Worm (Caenorhabditis elegans) whole organism, late embryonic: ENCODE data around the gene tsr-1.
A peak's percentile ranks its signal among the peaks of the same experiment; 100 is the strongest.

Experiments
- C38D4.7 ChIP-seq: fragments of 200-800 bp; sonication (Bioruptor generic); optimal IDR thresholded peaks from 2 replicates; lab custom pipeline; 2018; ENCODE audit warnings: mild to moderate bottlenecking, missing genetic modification characterization, moderate library complexity, missing compliant biosample characterization
- F13H6.1 ChIP-seq: sonication (generic microtip); optimal IDR thresholded peaks from 2 replicates; lab custom pipeline; 2016; ENCODE audit warnings: missing genetic modification characterization, missing compliant biosample characterization
- K02D7.2 ChIP-seq: sonication (generic microtip); optimal IDR thresholded peaks from 2 replicates; lab custom pipeline; 2017; ENCODE audit warnings: mild to moderate bottlenecking, missing genetic modification characterization, missing compliant biosample characterization
- T23F11.4 ChIP-seq: fragments of 200-800 bp; sonication (Bioruptor generic); optimal IDR thresholded peaks from 2 replicates; lab custom pipeline; 2018; ENCODE audit warnings: mild to moderate bottlenecking, missing genetic modification characterization, missing compliant biosample characterization
- Y22D7AL.16 ChIP-seq: sonication (generic microtip); optimal IDR thresholded peaks from 2 replicates; lab custom pipeline; 2016; ENCODE audit warnings: missing genetic modification characterization, missing compliant biosample characterization
- ama-1 ChIP-seq: fragments of 150-350 bp; optimal IDR thresholded peaks from 2 replicates; lab custom pipeline; 2014
- ceh-14 ChIP-seq: sonication (generic microtip); optimal IDR thresholded peaks from 2 replicates; lab custom pipeline; 2016; ENCODE audit warnings: missing genotype, missing genetic modification characterization, missing compliant biosample characterization
- ceh-2 ChIP-seq: sonication (generic microtip); optimal IDR thresholded peaks from 2 replicates; lab custom pipeline; 2016; ENCODE audit warnings: missing genotype, missing genetic modification characterization, missing compliant biosample characterization
- ceh-22 ChIP-seq: sonication (generic microtip); optimal IDR thresholded peaks from 2 replicates; lab custom pipeline; 2017; ENCODE audit warnings: missing biosample characterization, missing genetic modification characterization
- ceh-30 ChIP-seq: fragments of 150-350 bp; optimal IDR thresholded peaks from 2 replicates; lab custom pipeline; 2014; ENCODE audit warnings: missing biosample characterization, missing genetic modification characterization
- ceh-45 ChIP-seq: fragments of 200-800 bp; sonication (Bioruptor generic); IDR thresholded peaks from 2 replicates; pipeline ENCODE4 v1.3.6; 2022; ENCODE audit warnings: missing genetic modification reagents, missing genetic modification characterization, missing compliant biosample characterization
- ceh-48 ChIP-seq: sonication (generic microtip); optimal IDR thresholded peaks from 2 replicates; lab custom pipeline; 2016; ENCODE audit warnings: missing genetic modification characterization, inconsistent platforms, missing compliant biosample characterization
- ceh-6 ChIP-seq: fragments of 200-800 bp; sonication (Bioruptor generic); optimal IDR thresholded peaks from 2 replicates; lab custom pipeline; 2018; ENCODE audit warnings: mild to moderate bottlenecking, missing genetic modification characterization, missing compliant biosample characterization
- ceh-9 ChIP-seq: sonication (generic microtip); optimal IDR thresholded peaks from 2 replicates; lab custom pipeline; 2016; ENCODE audit warnings: mild to moderate bottlenecking, missing genetic modification characterization, inconsistent platforms, missing compliant biosample characterization
- che-1 ChIP-seq: sonication (generic microtip); optimal IDR thresholded peaks from 2 replicates; lab custom pipeline; 2016; ENCODE audit warnings: mild to moderate bottlenecking, missing genetic modification characterization, missing compliant biosample characterization
- dmd-4 ChIP-seq: sonication (generic microtip); optimal IDR thresholded peaks from 2 replicates; lab custom pipeline; 2016; ENCODE audit warnings: borderline replicate concordance, missing genetic modification characterization, missing compliant biosample characterization
- elt-2 ChIP-seq: sonication (generic microtip); optimal IDR thresholded peaks from 2 replicates; lab custom pipeline; 2016; ENCODE audit warnings: missing genetic modification reagents, missing genetic modification characterization, missing compliant biosample characterization
- fax-1 ChIP-seq: sonication (generic microtip); optimal IDR thresholded peaks from 2 replicates; lab custom pipeline; 2016; ENCODE audit warnings: missing genotype, missing genetic modification characterization, missing compliant biosample characterization
- fkh-10 ChIP-seq: fragments of 150-350 bp; optimal IDR thresholded peaks from 2 replicates; lab custom pipeline; 2014; ENCODE audit warnings: missing biosample characterization, missing genetic modification reagents, missing genetic modification characterization
- hlh-13 ChIP-seq: fragments of 200-800 bp; sonication (Bioruptor generic); optimal IDR thresholded peaks from 2 replicates; lab custom pipeline; 2018; ENCODE audit warnings: mild to moderate bottlenecking, missing genetic modification characterization, missing compliant biosample characterization
- hlh-6 ChIP-seq: sonication (generic microtip); optimal IDR thresholded peaks from 2 replicates; lab custom pipeline; 2016; ENCODE audit warnings: missing genotype, missing genetic modification characterization, missing compliant biosample characterization
- hlh-8 ChIP-seq: sonication (generic microtip); optimal IDR thresholded peaks from 2 replicates; lab custom pipeline; 2016; ENCODE audit warnings: missing genotype, missing genetic modification characterization, missing compliant biosample characterization
- lin-11 ChIP-seq: fragments of 200-800 bp; sonication (Bioruptor generic); optimal IDR thresholded peaks from 2 replicates; lab custom pipeline; 2018; ENCODE audit warnings: mild to moderate bottlenecking, missing genetic modification characterization, missing compliant biosample characterization
- madf-2 ChIP-seq: sonication (generic microtip); optimal IDR thresholded peaks from 2 replicates; lab custom pipeline; 2017; ENCODE audit warnings: missing genetic modification characterization, missing compliant biosample characterization
- mec-3 ChIP-seq: sonication (generic microtip); optimal IDR thresholded peaks from 2 replicates; lab custom pipeline; 2016; ENCODE audit warnings: borderline replicate concordance, missing genetic modification characterization, missing compliant biosample characterization
- nhr-11 ChIP-seq: fragments of 150-350 bp; optimal IDR thresholded peaks from 2 replicates; lab custom pipeline; 2014; ENCODE audit warnings: missing biosample characterization, missing genetic modification characterization
- npax-4 ChIP-seq: sonication (generic microtip); optimal IDR thresholded peaks from 2 replicates; lab custom pipeline; 2016; ENCODE audit warnings: missing genetic modification characterization, missing compliant biosample characterization
- odd-2 ChIP-seq: sonication (generic microtip); optimal IDR thresholded peaks from 2 replicates; lab custom pipeline; 2017; ENCODE audit warnings: antibody characterized with exemption, mild to moderate bottlenecking, missing genetic modification characterization, missing compliant biosample characterization
- pag-3 ChIP-seq: sonication (generic microtip); optimal IDR thresholded peaks from 2 replicates; lab custom pipeline; 2016; ENCODE audit warnings: missing compliant biosample characterization, missing genetic modification characterization, borderline replicate concordance
- pat-9 ChIP-seq: fragments of 200-800 bp; sonication (Bioruptor generic); optimal IDR thresholded peaks from 2 replicates; lab custom pipeline; 2018; ENCODE audit warnings: mild to moderate bottlenecking, missing genetic modification characterization, moderate library complexity, missing compliant biosample characterization
- pha-4 ChIP-seq: fragments of 150-350 bp; optimal IDR thresholded peaks from 2 replicates; lab custom pipeline; 2018; ENCODE audit warnings: missing biosample characterization, missing genetic modification reagents, missing genetic modification characterization
- ref-2 ChIP-seq: sonication (generic microtip); optimal IDR thresholded peaks from 2 replicates; lab custom pipeline; 2016; ENCODE audit warnings: missing genetic modification characterization, missing compliant biosample characterization
- rnt-1 ChIP-seq: sonication (generic microtip); optimal IDR thresholded peaks from 2 replicates; lab custom pipeline; 2016; ENCODE audit warnings: missing genetic modification characterization, missing compliant biosample characterization
- sox-4 ChIP-seq: sonication (generic microtip); optimal IDR thresholded peaks from 2 replicates; lab custom pipeline; 2017; ENCODE audit warnings: mild to moderate bottlenecking, missing genetic modification characterization, inconsistent platforms, missing compliant biosample characterization
- syd-9 ChIP-seq: sonication (generic microtip); optimal IDR thresholded peaks from 2 replicates; lab custom pipeline; 2016; ENCODE audit warnings: mild to moderate bottlenecking, missing genetic modification characterization, moderate library complexity, missing compliant biosample characterization
- tbx-2 ChIP-seq: sonication (generic microtip); optimal IDR thresholded peaks from 2 replicates; lab custom pipeline; 2016; ENCODE audit warnings: missing genetic modification characterization, missing compliant biosample characterization
- ttx-3 ChIP-seq: sonication (generic microtip); optimal IDR thresholded peaks from 2 replicates; lab custom pipeline; 2016; ENCODE audit warnings: missing genetic modification reagents, missing genetic modification characterization, missing compliant biosample characterization
- unc-42 ChIP-seq: sonication (generic microtip); optimal IDR thresholded peaks from 2 replicates; lab custom pipeline; 2016; ENCODE audit warnings: missing genotype, missing genetic modification characterization, missing compliant biosample characterization
- zip-5 ChIP-seq: sonication (generic microtip); optimal IDR thresholded peaks from 2 replicates; lab custom pipeline; 2016; ENCODE audit warnings: missing genetic modification characterization, missing compliant biosample characterization

Gene tsr-1

DNA sequence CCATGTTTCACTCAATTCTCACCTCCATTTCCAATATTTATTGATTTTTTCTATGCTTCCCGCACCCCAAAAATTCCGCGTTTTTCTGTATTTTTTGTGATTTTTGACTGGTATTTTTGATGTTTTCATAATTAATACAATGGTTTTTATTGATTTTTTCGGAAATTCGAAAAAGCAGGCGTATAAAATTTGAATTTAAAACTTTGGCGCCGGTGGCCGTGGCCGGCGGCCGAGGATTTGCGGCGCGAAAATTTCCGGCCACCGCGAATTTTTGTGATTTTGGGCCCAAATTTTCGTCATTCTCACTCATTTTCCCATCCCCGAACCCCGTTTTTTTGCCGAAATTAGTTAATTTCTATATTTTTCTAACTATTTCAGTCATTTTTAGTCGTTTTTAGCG is 22.2 kb downstream of the tsr-1 start (continued):
- no peak for TF ChIP-seq madf-2 (tag; lab: Kevin White, UChicago)
- TF ChIP-seq ceh-48: peak; percentile 38
- no peak for TF ChIP-seq ttx-3 (tag; lab: Kevin White, UChicago)
- peak; percentile 10 for TF ChIP-seq F13H6.1 (tag; lab: Kevin White, UChicago)
- TF ChIP-seq fax-1: no peak

DNA sequence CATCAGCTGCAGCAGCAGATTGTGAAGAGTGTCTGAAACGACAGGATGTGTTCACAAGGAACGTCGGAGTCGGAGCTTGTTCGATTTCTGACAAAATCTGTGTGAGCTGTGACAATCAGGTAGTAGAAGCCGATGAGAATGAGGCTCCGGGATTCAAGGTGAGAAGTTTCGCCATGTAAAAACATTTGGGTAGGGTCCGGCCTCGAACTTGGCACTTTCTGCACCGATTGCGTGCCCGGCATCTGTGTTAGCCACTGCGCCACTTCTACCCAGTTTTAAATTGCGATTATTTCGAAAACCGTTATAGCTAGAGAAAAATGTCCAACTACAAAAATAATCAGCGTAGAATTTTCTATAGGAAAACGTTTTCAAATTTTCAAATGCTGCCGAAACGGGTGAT is 26.4 kb downstream of the tsr-1 start:
- TF ChIP-seq ceh-22 (tag; lab: Kevin White, UChicago): no peak
- no peak for TF ChIP-seq ceh-9 (tag; lab: Kevin White, UChicago)
- TF ChIP-seq pag-3 (tag; lab: Kevin White, UChicago): no peak
- no peak for TF ChIP-seq lin-11 (tag; lab: Kevin White, UChicago)
- no peak for TF ChIP-seq hlh-8 (tag; lab: Kevin White, UChicago)
- TF ChIP-seq K02D7.2 (tag; lab: Kevin White, UChicago): no peak
- TF ChIP-seq nhr-11 (tag; lab: Kevin White, UChicago): no peak
- TF ChIP-seq ceh-30 (tag; lab: Kevin White, UChicago): no peak
- no peak for TF ChIP-seq che-1 (tag; lab: Kevin White, UChicago)
- no peak for TF ChIP-seq rnt-1
- no peak for TF ChIP-seq fkh-10 (GFP tag; lab: Kevin White, UChicago)
- TF ChIP-seq ref-2: no peak
- TF ChIP-seq sox-4 (tag; lab: Kevin White, UChicago): no peak
- TF ChIP-seq ceh-14: no peak
- TF ChIP-seq tbx-2 (tag; lab: Kevin White, UChicago): no peak
- no peak for TF ChIP-seq C38D4.7 (GFP tag; lab: Kevin White, UChicago)
- no peak for TF ChIP-seq syd-9 (tag; lab: Kevin White, UChicago)

DNA sequence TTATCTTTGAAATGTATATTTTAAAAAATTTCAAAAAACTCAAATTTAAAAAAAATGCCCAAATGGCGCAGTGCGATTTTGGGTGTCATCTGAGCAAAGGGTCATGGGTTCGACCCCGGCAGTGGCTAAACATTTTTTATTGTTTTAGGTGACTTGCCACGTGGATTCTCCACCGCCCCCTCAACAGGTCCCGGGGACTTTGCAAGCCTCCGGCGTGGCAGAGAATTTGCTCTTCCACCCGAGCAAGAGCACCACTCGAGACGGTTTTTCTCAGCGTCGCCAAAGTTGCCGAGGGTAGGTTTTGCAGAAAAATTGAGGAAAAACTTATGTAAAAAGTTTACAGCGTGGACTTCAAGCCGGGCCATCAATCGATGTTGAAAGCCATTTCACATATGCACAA is 28.0 kb downstream of the tsr-1 start:
- TF ChIP-seq hlh-8 (tag; lab: Kevin White, UChicago) (no peak), Y22D7AL.16 (tag; lab: Kevin White, UChicago) (no peak), ceh-30 (tag; lab: Kevin White, UChicago) (no peak), npax-4 (no peak), ceh-14 (no peak), ceh-2 (tag; lab: Kevin White, UChicago) (no peak), T23F11.4 (GFP tag; lab: Kevin White, UChicago) (no peak), odd-2 (no peak), hlh-13 (GFP tag; lab: Kevin White, UChicago) (no peak), ceh-45 (GFP tag; lab: Robert Waterston, UW) (no peak), mec-3 (tag; lab: Kevin White, UChicago) (no peak), pat-9 (tag; lab: Kevin White, UChicago) (no peak), ceh-6 (GFP tag; lab: Kevin White, UChicago) (no peak)

DNA sequence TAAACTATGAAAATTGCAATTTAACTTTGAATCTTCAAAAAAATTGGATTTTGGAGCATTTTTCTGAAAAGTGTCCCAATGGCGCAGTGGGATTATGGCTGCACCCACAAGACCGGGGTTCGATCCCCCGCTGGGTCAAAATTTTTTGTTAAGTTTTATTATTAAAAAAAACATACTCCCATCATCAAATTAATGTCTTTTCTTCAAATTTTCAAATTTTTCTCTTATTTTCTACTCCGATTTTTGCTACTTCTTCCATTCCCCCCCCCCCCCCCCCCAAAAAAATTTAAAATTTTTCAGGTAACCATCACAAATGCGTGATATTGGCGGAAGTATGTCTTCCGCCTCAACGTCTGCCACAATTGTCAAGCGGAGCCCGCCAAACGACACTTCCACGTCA is 30.2 kb downstream of the tsr-1 start, which contains the start of gene vab-19:
TSS of gene vab-19 (plus strand) at position 301 of the 400 bp plus-strand sequence.
- TF ChIP-seq ama-1 (lab: Kevin White, UChicago) (no peak), Y22D7AL.16 (tag; lab: Kevin White, UChicago) (no peak), ceh-6 (GFP tag; lab: Kevin White, UChicago) (no peak), pha-4 (no peak), hlh-6 (tag; lab: Kevin White, UChicago) (no peak), ceh-2 (tag; lab: Kevin White, UChicago) (no peak), fkh-10 (GFP tag; lab: Kevin White, UChicago) (no peak), zip-5 (no peak), dmd-4 (no peak), elt-2 (tag; lab: Kevin White, UChicago) (no peak), lin-11 (tag; lab: Kevin White, UChicago) (no peak), unc-42 (tag; lab: Kevin White, UChicago) (no peak)
